Fruit fly (Drosophila melanogaster): Measurements from ENCODE around the gene CG34007.

Gene CG34007

DNA sequence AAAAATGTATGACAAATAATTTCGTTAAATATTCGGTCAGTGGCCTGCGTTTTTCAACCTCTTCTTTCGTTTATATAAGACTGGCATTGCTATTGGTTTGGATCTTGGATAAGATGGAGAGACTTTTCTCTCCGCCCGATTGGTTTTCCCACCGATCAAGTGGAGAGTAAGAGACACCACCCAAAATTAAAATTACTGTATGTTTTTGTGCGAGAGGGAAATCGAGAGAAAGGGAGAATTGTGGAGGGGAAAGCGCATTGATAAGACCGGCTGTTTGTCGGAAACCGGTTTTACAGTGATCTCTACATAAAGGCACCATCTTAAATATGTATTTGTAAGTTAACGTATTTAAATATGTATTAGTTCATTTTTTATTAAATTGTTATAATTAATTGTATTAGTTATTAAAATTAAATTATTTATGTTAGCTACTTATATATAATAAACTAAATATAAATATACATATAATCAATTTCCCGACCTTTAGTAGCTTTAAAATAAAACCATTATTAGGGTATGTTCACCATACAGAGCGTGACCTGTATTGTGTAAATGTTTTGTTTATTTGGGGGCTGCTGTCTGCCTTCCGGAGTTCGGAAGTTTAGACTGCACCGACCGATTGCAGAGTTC lies at the start of gene CG34007 (continued):
- peak; percentile 88 for TF ChIP-seq CG15696 (tag; optimal IDR thresholded peaks at IDR 0.05)
- no peak for TF ChIP-seq p53 (GFP tag; optimal IDR thresholded peaks at IDR 0.05)
- TF ChIP-seq CG4282 (GFP tag; optimal IDR thresholded peaks at IDR 0.05) = no peak
- TF ChIP-seq Xbp1 (GFP tag; optimal IDR thresholded peaks at IDR 0.05) = peak; percentile 72
- peak; percentile 65 for TF ChIP-seq pita (GFP tag; optimal IDR thresholded peaks at IDR 0.05)
- no peak for TF ChIP-seq CG4854 (GFP tag; optimal IDR thresholded peaks at IDR 0.05)
- TF ChIP-seq tgo (GFP tag; IDR thresholded peaks at IDR 0.05) = peak; percentile 81
- TF ChIP-seq CG10565 (GFP tag; optimal IDR thresholded peaks at IDR 0.05) = no peak
- TF ChIP-seq CG11504 (tag; optimal IDR thresholded peaks at IDR 0.05) = peak; percentile 89
- TF ChIP-seq HLH3B (GFP tag; IDR thresholded peaks at IDR 0.05) = peak; percentile 79
- TF ChIP-seq CG6854 (GFP tag; optimal IDR thresholded peaks at IDR 0.05) = no peak
- peak; percentile 85 for TF ChIP-seq CG10267 (tag; optimal IDR thresholded peaks at IDR 0.05)
- peak; percentile 33; the same call in 1 of the 2 replicates for TF ChIP-seq CG14667 (GFP tag; IDR thresholded peaks at IDR 0.05)
- peak; percentile 48; the same call in 1 of the 3 replicates for TF ChIP-seq CG11093 (GFP tag; IDR thresholded peaks at IDR 0.05)
- peak; percentile 45; the same call in 2 of the 3 replicates for TF ChIP-seq zen2 (GFP tag; IDR thresholded peaks at IDR 0.05; ENCODE audit: partially characterized antibody)
- TF ChIP-seq bcd (GFP tag; optimal IDR thresholded peaks at IDR 0.05) = peak; percentile 68
- TF ChIP-seq CG16863 (GFP tag; optimal IDR thresholded peaks at IDR 0.05) = no peak
- peak in 1 of 2 experiments; percentile 94 for TF ChIP-seq bsh (GFP tag; optimal IDR thresholded peaks at IDR 0.05)
- no peak for TF ChIP-seq sens-2 (GFP tag; IDR thresholded peaks at IDR 0.05)
- TF ChIP-seq CG6813 (GFP tag; optimal IDR thresholded peaks at IDR 0.05) = peak; percentile 66
- TF ChIP-seq HLH4C (GFP tag; IDR thresholded peaks at IDR 0.05; ENCODE audit: partially characterized antibody) = no peak
- TF ChIP-seq Dad (GFP tag; optimal IDR thresholded peaks at IDR 0.05) = no peak
- TF ChIP-seq CG1832 (GFP tag; optimal IDR thresholded peaks at IDR 0.05) = no peak
- TF ChIP-seq seq (GFP tag; IDR thresholded peaks at IDR 0.05) = peak; percentile 43; the same call in 1 of the 2 replicates
- TF ChIP-seq Atf3 (GFP tag; optimal IDR thresholded peaks at IDR 0.05) = no peak
- TF ChIP-seq lilli (GFP tag; optimal IDR thresholded peaks at IDR 0.05) = no peak
- TF ChIP-seq al (GFP tag; IDR thresholded peaks at IDR 0.05) = no peak
- TF ChIP-seq CG11695 (GFP tag; IDR thresholded peaks at IDR 0.05) = no peak; the same call in 1 of the 3 replicates
- TF ChIP-seq CG4820 (GFP tag; optimal IDR thresholded peaks at IDR 0.05) = peak; percentile 60
- TF ChIP-seq CG7745 (tag; optimal IDR thresholded peaks at IDR 0.05) = peak; percentile 67
- no peak for TF ChIP-seq rib (GFP tag; IDR thresholded peaks at IDR 0.05)
- no peak for TF ChIP-seq CG43689 (GFP tag; IDR thresholded peaks at IDR 0.05)
- no peak for TF ChIP-seq zfh2 (GFP tag; optimal IDR thresholded peaks at IDR 0.05)
- TF ChIP-seq CG6791 (GFP tag; IDR thresholded peaks at IDR 0.05; ENCODE audit: partially characterized antibody) = no peak
- no peak for TF ChIP-seq exex (tag; optimal IDR thresholded peaks at IDR 0.05)
- peak; percentile 69 for TF ChIP-seq wor (GFP tag; IDR thresholded peaks at IDR 0.05)
- no peak for TF ChIP-seq mld (GFP tag; IDR thresholded peaks at IDR 0.05; ENCODE audit: partially characterized antibody)
- peak; percentile 45; the same call in 1 of the 2 replicates for TF ChIP-seq CG14014 (GFP tag; IDR thresholded peaks at IDR 0.05)
- no peak for TF ChIP-seq CG9609 (GFP tag; optimal IDR thresholded peaks at IDR 0.05)
- no peak for TF ChIP-seq her (GFP tag; optimal IDR thresholded peaks at IDR 0.05)
- no peak for TF ChIP-seq Ets65A (GFP tag)
- TF ChIP-seq CG4360 (GFP tag; IDR thresholded peaks at IDR 0.05) = peak; percentile 44; the same call in 1 of the 2 replicates
- TF ChIP-seq CG11696 (GFP tag; IDR thresholded peaks at IDR 0.05) = no peak
- peak; percentile 92 for TF ChIP-seq CG8388 (GFP tag; optimal IDR thresholded peaks at IDR 0.05)
- peak; percentile 72 for TF ChIP-seq Nf-YB (GFP tag; optimal IDR thresholded peaks at IDR 0.05)
- no peak for TF ChIP-seq bbx (GFP tag; IDR thresholded peaks at IDR 0.05; ENCODE audit: partially characterized antibody)
- TF ChIP-seq CG8290 (GFP tag; optimal IDR thresholded peaks at IDR 0.05) = peak; percentile 54
- peak in 1 of 2 experiments; percentile 13 for TF ChIP-seq CG8290 (tag; optimal IDR thresholded peaks at IDR 0.05)
- TF ChIP-seq Blimp-1 (GFP tag; optimal IDR thresholded peaks at IDR 0.05) = peak; percentile 90
- TF ChIP-seq sd (tag; optimal IDR thresholded peaks at IDR 0.05) = peak; percentile 51

All from whole organism, embryonic.